Worm (Caenorhabditis elegans) whole organism, L1 larva: ENCODE data around the gene fkh-9.

Source experiments
- dpl-1 ChIP-seq, 3 experiments: fragments of 150-350 bp in 2 of 3; sonication (generic microtip) in 1 of 3; optimal IDR thresholded peaks; 2 replicates each; lab custom pipeline; 2014 to 2017; ENCODE audit warnings: missing biosample characterization in 3 of 3, missing genetic modification characterization in 3 of 3, missing genetic modification reagents in 3 of 3
- irx-1 ChIP-seq: sonication (generic microtip); optimal IDR thresholded peaks from 2 replicates; lab custom pipeline; 2016; ENCODE audit warnings: missing genetic modification characterization, missing compliant biosample characterization
- mdl-1 ChIP-seq, 2 experiments: fragments of 150-350 bp; optimal IDR thresholded peaks; 2 replicates each; lab custom pipeline; 2014 to 2017; ENCODE audit warnings: missing biosample characterization in 2 of 2, missing genetic modification characterization in 2 of 2, inconsistent platforms in 1 of 2
- nhr-237 ChIP-seq: fragments of 150-350 bp; optimal IDR thresholded peaks from 2 replicates; lab custom pipeline; 2014; ENCODE audit warnings: missing biosample characterization, missing genetic modification characterization
- pax-3 ChIP-seq: fragments of 200-800 bp; sonication (Bioruptor generic); optimal IDR thresholded peaks from 2 replicates; lab custom pipeline; 2018; ENCODE audit warnings: mild to moderate bottlenecking, missing genetic modification characterization, moderate library complexity, missing compliant biosample characterization
- pqm-1 ChIP-seq: sonication (generic microtip); optimal IDR thresholded peaks from 3 replicates; lab custom pipeline; 2017; ENCODE audit warnings: missing biosample characterization, missing genetic modification characterization
- snu-23 ChIP-seq: sonication (generic microtip); optimal IDR thresholded peaks from 2 replicates; lab custom pipeline; 2016; ENCODE audit warnings: missing genetic modification characterization, missing compliant biosample characterization
- ztf-11 ChIP-seq, 2 experiments: sonication (generic microtip); optimal IDR thresholded peaks; 2 replicates each; lab custom pipeline; 2016 to 2017; ENCODE audit warnings: missing genetic modification characterization in 2 of 2, missing biosample characterization in 1 of 2, missing compliant biosample characterization in 1 of 2

DNA sequence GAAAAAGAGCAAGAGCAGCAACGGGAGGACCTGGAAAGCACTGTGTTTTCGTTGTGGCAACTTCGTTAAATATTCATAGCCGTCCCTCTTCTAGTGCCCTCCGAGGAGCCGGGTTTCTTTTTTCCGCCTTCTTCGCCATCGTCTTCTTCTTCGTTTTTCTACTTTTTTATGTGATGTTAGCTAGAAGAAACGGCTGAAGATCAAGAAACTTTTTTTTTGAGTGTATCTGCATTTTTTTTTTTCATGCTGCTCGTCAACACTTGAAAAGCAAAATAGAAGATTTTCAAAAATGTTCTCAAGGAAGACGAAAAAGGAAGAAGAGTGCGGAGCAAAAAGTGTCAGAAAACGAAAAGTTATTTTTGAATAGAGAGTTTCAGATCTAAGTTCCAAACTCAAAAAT is 548 bp upstream of the fkh-9 start:
- TF ChIP-seq dpl-1 (GFP tag; optimal IDR thresholded peaks at IDR 0.05; lab: Kevin White, UChicago), result no peak
- TF ChIP-seq pax-3 (tag; lab: Kevin White, UChicago), result no peak
- TF ChIP-seq ztf-11 (tag; optimal IDR thresholded peaks at IDR 0.05; lab: Kevin White, UChicago), result no peak
- no peak for TF ChIP-seq snu-23 (GFP tag; lab: Kevin White, UChicago)
- no peak for TF ChIP-seq mdl-1 (tag; optimal IDR thresholded peaks at IDR 0.05; lab: Kevin White, UChicago)
- TF ChIP-seq irx-1 (tag; lab: Kevin White, UChicago), result no peak
- no peak for TF ChIP-seq nhr-237 (tag; lab: Kevin White, UChicago)
- TF ChIP-seq pqm-1 (tag; lab: Kevin White, UChicago), result no peak
